Worm (Caenorhabditis elegans): ENCODE data around the gene K03A1.4.

K03A1.4 gene

ce11 chrX:7264591-7265306, 33.8 kb downstream of the K03A1.4 start (continued):
- TF ChIP-seq rpc-1 (optimal IDR thresholded peaks at IDR 0.05) (no peak), rpc-1 (tag; optimal IDR thresholded peaks at IDR 0.05) (no peak), sptf-2 (GFP tag; optimal IDR thresholded peaks at IDR 0.05) (no peak), lin-40 (tag; optimal IDR thresholded peaks at IDR 0.05) (peak; percentile 90), chd-7 (tag; optimal IDR thresholded peaks at IDR 0.05) (peak; percentile 64), pha-4 (tag; optimal IDR thresholded peaks at IDR 0.05) (peak; percentile 38), F37B4.10 (GFP tag; IDR thresholded peaks at IDR 0.05) (no peak), bed-1 (GFP tag; IDR thresholded peaks at IDR 0.05) (no peak), lir-1 (GFP tag; conservative IDR thresholded peaks at IDR 0.05) (peak; percentile 100), T26A5.8 (tag; optimal IDR thresholded peaks at IDR 0.05) (no peak), ztf-28 (GFP tag; IDR thresholded peaks at IDR 0.05) (no peak), ceh-27 (GFP tag; optimal IDR thresholded peaks at IDR 0.05) (peak; percentile 93), ceh-91 (GFP tag; IDR thresholded peaks at IDR 0.05) (no peak), die-1 (tag; optimal IDR thresholded peaks at IDR 0.05) (peak; percentile 56), hmg-20 (GFP tag; IDR thresholded peaks at IDR 0.05) (peak; percentile 58; the same call in 1 of the 2 replicates), ceh-100 (GFP tag; IDR thresholded peaks at IDR 0.05) (no peak), ztf-22 (GFP tag; optimal IDR thresholded peaks at IDR 0.05) (peak; percentile 56), lin-35 (GFP tag; optimal IDR thresholded peaks at IDR 0.05) (peak in 1 of 3 experiments; percentile 54), zfh-2 (GFP tag; conservative IDR thresholded peaks at IDR 0.05) (peak; percentile 98), unc-62 (GFP tag; optimal IDR thresholded peaks at IDR 0.05) (peak; percentile 20), attf-6 (GFP tag; IDR thresholded peaks at IDR 0.05) (no peak), dox-1 (GFP tag; IDR thresholded peaks at IDR 0.05) (peak; percentile 92; the same call in 1 of the 2 replicates), K12H6.12 (tag; optimal IDR thresholded peaks at IDR 0.05) (peak; percentile 96), ztf-6 (GFP tag; IDR thresholded peaks at IDR 0.05) (peak; percentile 64), akir-1 (GFP tag; optimal IDR thresholded peaks at IDR 0.05) (no peak), mes-4 (tag; optimal IDR thresholded peaks at IDR 0.05) (peak; percentile 7), mel-28 (tag; optimal IDR thresholded peaks at IDR 0.05; ENCODE audit: borderline replicate concordance) (no peak), nfyb-1 (GFP tag; IDR thresholded peaks at IDR 0.05) (peak; percentile 86), tbx-9 (tag; optimal IDR thresholded peaks at IDR 0.05; ENCODE audit: borderline replicate concordance) (no peak), tbp1 (GFP tag; optimal IDR thresholded peaks at IDR 0.05) (peak; percentile 61), fkh-3 (tag; optimal IDR thresholded peaks at IDR 0.05) (no peak), atf-7 (tag; optimal IDR thresholded peaks at IDR 0.05) (peak; percentile 46), F57C9.4 (tag; optimal IDR thresholded peaks at IDR 0.05) (no peak), K11D2.4 (GFP tag; IDR thresholded peaks at IDR 0.05) (peak; percentile 81), rec-8 (tag; optimal IDR thresholded peaks at IDR 0.05) (no peak), unc-130 (GFP tag; optimal IDR thresholded peaks at IDR 0.05) (no peak), bed-2 (GFP tag; IDR thresholded peaks at IDR 0.05) (no peak), hmg-1.2 (GFP tag; IDR thresholded peaks at IDR 0.05) (peak; percentile 77), C06A6.2 (GFP tag; conservative IDR thresholded peaks at IDR 0.05) (no peak), tlf-1 (GFP tag; optimal IDR thresholded peaks at IDR 0.05) (no peak), attf-3 (GFP tag; conservative IDR thresholded peaks at IDR 0.05) (no peak), lin-26 (GFP tag; IDR thresholded peaks at IDR 0.05) (no peak; the same call in 1 of the 2 replicates), gei-17 (GFP tag; optimal IDR thresholded peaks at IDR 0.05) (peak; percentile 80), Y53F4B.3 (GFP tag; IDR thresholded peaks at IDR 0.05) (no peak), lsy-27 (tag; optimal IDR thresholded peaks at IDR 0.05; ENCODE audit: borderline replicate concordance, insufficient read depth) (no peak), egl-44 (GFP tag; IDR thresholded peaks at IDR 0.05) (no peak), ceh-40 (GFP tag; IDR thresholded peaks at IDR 0.05) (no peak), Y67H2A.10 (GFP tag; conservative IDR thresholded peaks at IDR 0.05) (no peak)
